Fruit fly (Drosophila melanogaster) whole organism, embryonic: ENCODE measurements around the gene CG5808.

Source experiments
- Ada2b ChIP-seq: fragments of 200-800 bp; sonication (Bioruptor generic); IDR thresholded peaks from 2 replicates; pipeline ENCODE4 v1.3.6; 2022; ENCODE audit warnings: missing biosample characterization, missing genetic modification characterization
- Atf6 ChIP-seq: fragments of 200-800 bp; sonication (Bioruptor generic); IDR thresholded peaks from 2 replicates; pipeline ENCODE4 v1.3.6; 2022; ENCODE audit warnings: missing biosample characterization, missing genetic modification characterization
- CG10462 ChIP-seq: fragments of 200-800 bp; sonication (Bioruptor generic); optimal IDR thresholded peaks from 2 replicates; lab custom pipeline; 2016; ENCODE audit warnings: missing biosample characterization, missing genetic modification characterization
- CG10543 ChIP-seq: fragments of 200-800 bp; sonication (Bioruptor generic); optimal IDR thresholded peaks from 3 replicates; lab custom pipeline; 2017; ENCODE audit warnings: missing biosample characterization, mild to moderate bottlenecking, missing genetic modification characterization, moderate library complexity
- CG11085 ChIP-seq: fragments of 200-800 bp; sonication (Bioruptor generic); IDR thresholded peaks from 2 replicates; pipeline ENCODE4 v1.3.6; 2022; ENCODE audit warnings: missing biosample characterization, missing genetic modification characterization
- CG11695 ChIP-seq: fragments of 200-800 bp; sonication (Bioruptor generic); IDR thresholded peaks from 3 replicates; pipeline ENCODE4 v1.3.6; 2022; ENCODE audit warnings: missing biosample characterization, missing genetic modification characterization
- CG13424 ChIP-seq: fragments of 200-800 bp; sonication (Bioruptor generic); optimal IDR thresholded peaks from 2 replicates; lab custom pipeline; 2019; ENCODE audit warnings: missing biosample characterization, mild to moderate bottlenecking, missing genetic modification characterization, moderate library complexity
- CG13894 ChIP-seq: fragments of 200-800 bp; sonication (Bioruptor generic); optimal IDR thresholded peaks from 3 replicates; lab custom pipeline; 2018; ENCODE audit warnings: missing biosample characterization, mild to moderate bottlenecking, missing genetic modification characterization, moderate library complexity
- CG14441 ChIP-seq: fragments of 200-800 bp; sonication (Bioruptor generic); IDR thresholded peaks from 2 replicates; pipeline ENCODE4 v1.3.6; 2022; ENCODE audit warnings: missing biosample characterization, missing genetic modification characterization
- CG16863 ChIP-seq: fragments of 200-800 bp; sonication (Bioruptor generic); optimal IDR thresholded peaks from 3 replicates; lab custom pipeline; 2016; ENCODE audit warnings: missing biosample characterization, missing genetic modification characterization
- CG17568 ChIP-seq: fragments of 200-800 bp; sonication (Bioruptor generic); optimal IDR thresholded peaks from 2 replicates; lab custom pipeline; 2018; ENCODE audit warnings: missing biosample characterization, mild to moderate bottlenecking, missing genetic modification characterization, moderate library complexity
- CG2712 ChIP-seq: fragments of 200-800 bp; optimal IDR thresholded peaks from 3 replicates; lab custom pipeline; 2019; ENCODE audit warnings: missing biosample characterization, mild to moderate bottlenecking, missing genetic modification characterization, moderate library complexity
- CG3407 ChIP-seq: fragments of 200-800 bp; sonication (Bioruptor generic); optimal IDR thresholded peaks from 2 replicates; lab custom pipeline; 2018; ENCODE audit warnings: missing biosample characterization, mild to moderate bottlenecking, missing genetic modification characterization
- CG4360 ChIP-seq: fragments of 200-800 bp; sonication (Bioruptor generic); IDR thresholded peaks from 2 replicates; pipeline ENCODE4 v1.3.6; 2022; ENCODE audit warnings: missing biosample characterization, missing genetic modification characterization
- CG4854 ChIP-seq: fragments of 200-800 bp; sonication (Bioruptor generic); optimal IDR thresholded peaks from 2 replicates; lab custom pipeline; 2016; ENCODE audit warnings: missing biosample characterization, missing genetic modification characterization, inconsistent platforms
- CG5245 ChIP-seq: fragments of 200-800 bp; sonication (Bioruptor generic); optimal IDR thresholded peaks from 3 replicates; lab custom pipeline; 2016; ENCODE audit warnings: missing biosample characterization, missing genetic modification characterization
- CG8478 ChIP-seq: fragments of >200 bp; optimal IDR thresholded peaks from 2 replicates; lab custom pipeline; 2018
- D19B ChIP-seq: fragments of 200-800 bp; sonication (Bioruptor generic); optimal IDR thresholded peaks from 2 replicates; lab custom pipeline; 2017; ENCODE audit warnings: missing biosample characterization, mild to moderate bottlenecking, missing genetic modification characterization
- Dbx ChIP-seq: fragments of 200-800 bp; sonication (Bioruptor generic); IDR thresholded peaks from 3 replicates; pipeline ENCODE4 v1.3.6; 2022; ENCODE audit warnings: missing biosample characterization, missing genetic modification characterization
- Dp ChIP-seq: fragments of 200-800 bp; sonication (Bioruptor generic); optimal IDR thresholded peaks from 2 replicates; lab custom pipeline; 2018; ENCODE audit warnings: missing biosample characterization, mild to moderate bottlenecking, missing genetic modification characterization, moderate library complexity
- E2f1 ChIP-seq: fragments of 200-800 bp; sonication (Bioruptor generic); IDR thresholded peaks from 2 replicates; pipeline ENCODE4 v1.3.6; 2022; ENCODE audit warnings: missing biosample characterization, missing genetic modification characterization
- E2f2 ChIP-seq: fragments of 200-800 bp; sonication (Bioruptor generic); IDR thresholded peaks from 2 replicates; pipeline ENCODE4 v1.3.6; 2022; ENCODE audit warnings: missing biosample characterization, missing genetic modification characterization
- Hr78 ChIP-seq, 2 experiments: fragments of 200-800 bp in 1 of 2; fragments of >200 bp in 1 of 2; sonication (Bioruptor generic) in 1 of 2; optimal IDR thresholded peaks; 2 replicates each; lab custom pipeline; 2017 to 2019; ENCODE audit warnings: missing biosample characterization in 2 of 2, missing genetic modification characterization in 2 of 2, mild to moderate bottlenecking in 1 of 2, moderate library complexity in 1 of 2
- Lim3 ChIP-seq: fragments of 200-800 bp; sonication (Bioruptor generic); IDR thresholded peaks from 2 replicates; pipeline ENCODE4 v1.3.6; 2022; ENCODE audit warnings: missing biosample characterization, missing genetic modification characterization
- Med ChIP-seq: fragments of 200-800 bp; sonication (Bioruptor generic); peaks from one replicate; lab custom pipeline; 2016; ENCODE audit warnings: missing biosample characterization, missing genetic modification characterization, mild to moderate bottlenecking, inconsistent platforms, moderate library complexity
- Meics ChIP-seq: fragments of 200-800 bp; sonication (Bioruptor generic); optimal IDR thresholded peaks from 2 replicates; lab custom pipeline; 2017; ENCODE audit warnings: missing biosample characterization, mild to moderate bottlenecking, missing genetic modification characterization
- Ptx1 ChIP-seq: fragments of 200-800 bp; sonication (Bioruptor generic); IDR thresholded peaks from 2 replicates; pipeline ENCODE4 v1.3.6; 2022; ENCODE audit warnings: missing biosample characterization, missing genetic modification characterization
- Ravus ChIP-seq: fragments of 200-800 bp; sonication (Bioruptor generic); IDR thresholded peaks from 2 replicates; pipeline ENCODE4 v1.3.6; 2022; ENCODE audit warnings: missing biosample characterization, missing genetic modification characterization
- Rfx ChIP-seq: fragments of 200-800 bp; sonication (Bioruptor generic); IDR thresholded peaks from 2 replicates; pipeline ENCODE4 v1.3.6; 2022; ENCODE audit warnings: missing biosample characterization, missing genetic modification characterization
- TFAM ChIP-seq: fragments of 200-800 bp; sonication (Bioruptor generic); optimal IDR thresholded peaks from 2 replicates; lab custom pipeline; 2017; ENCODE audit warnings: missing biosample characterization, missing genetic modification characterization, inconsistent platforms
- Trl ChIP-seq, 3 experiments: fragments of >200 bp in 2 of 3; fragments of 200-800 bp in 1 of 3; sonication (Bioruptor generic) in 1 of 3; optimal IDR thresholded peaks; 2 replicates in 1 of 3; 3 replicates in 2 of 3; lab custom pipeline; 2016 to 2017; ENCODE audit warnings: missing biosample characterization in 1 of 3, missing genetic modification characterization in 1 of 3
- amos ChIP-seq: fragments of 200-800 bp; sonication (Bioruptor generic); IDR thresholded peaks from 2 replicates; pipeline ENCODE4 v1.3.6; 2022; ENCODE audit warnings: missing biosample characterization, missing genetic modification characterization; ENCODE audit not compliant: partially characterized antibody
- ap ChIP-seq: fragments of 200-800 bp; sonication (Bioruptor generic); IDR thresholded peaks from 2 replicates; pipeline ENCODE4 v1.3.6; 2022; ENCODE audit warnings: missing biosample characterization, missing genetic modification characterization
- br ChIP-seq: fragments of >200 bp; optimal IDR thresholded peaks from 2 replicates; lab custom pipeline; 2017
- crp ChIP-seq, 2 experiments: fragments of 200-800 bp; sonication (Bioruptor generic); optimal IDR thresholded peaks; 2 replicates in 1 of 2; 3 replicates in 1 of 2; lab custom pipeline; 2017; ENCODE audit warnings: missing biosample characterization in 2 of 2, missing genetic modification characterization in 2 of 2, mild to moderate bottlenecking in 1 of 2, moderate library complexity in 1 of 2
- dmrt11E ChIP-seq: fragments of 200-800 bp; sonication (Bioruptor generic); optimal IDR thresholded peaks from 3 replicates; lab custom pipeline; 2018; ENCODE audit warnings: missing biosample characterization, mild to moderate bottlenecking, missing genetic modification characterization, moderate library complexity
- fru ChIP-seq: fragments of >200 bp; optimal IDR thresholded peaks from 2 replicates; lab custom pipeline; 2017
- grau ChIP-seq: fragments of 200-800 bp; optimal IDR thresholded peaks from 3 replicates; lab custom pipeline; 2019; ENCODE audit warnings: missing biosample characterization, mild to moderate bottlenecking, missing genetic modification characterization, moderate library complexity
- gt ChIP-seq: fragments of 200-800 bp; sonication (Bioruptor generic); IDR thresholded peaks from 2 replicates; pipeline ENCODE4 v1.3.6; 2022; ENCODE audit warnings: missing biosample characterization, missing genetic modification characterization
- ham ChIP-seq: fragments of 200-800 bp; sonication (Bioruptor generic); IDR thresholded peaks from 2 replicates; pipeline ENCODE4 v1.3.6; 2022; ENCODE audit warnings: missing biosample characterization, missing genetic modification characterization
- maf-S ChIP-seq: fragments of 200-800 bp; sonication (Bioruptor generic); optimal IDR thresholded peaks from 2 replicates; lab custom pipeline; 2016; ENCODE audit warnings: missing biosample characterization, missing genetic modification characterization
- pfk ChIP-seq: fragments of 200-800 bp; sonication (Bioruptor generic); optimal IDR thresholded peaks from 2 replicates; lab custom pipeline; 2018; ENCODE audit warnings: missing biosample characterization, mild to moderate bottlenecking, missing genetic modification characterization, moderate library complexity
- phol ChIP-seq: fragments of 200-800 bp; sonication (Bioruptor generic); optimal IDR thresholded peaks from 3 replicates; lab custom pipeline; 2018; ENCODE audit warnings: missing biosample characterization, mild to moderate bottlenecking, missing genetic modification characterization, moderate library complexity
- pzg ChIP-seq: fragments of 200-800 bp; sonication (Bioruptor generic); optimal IDR thresholded peaks from 3 replicates; lab custom pipeline; 2018; ENCODE audit warnings: missing biosample characterization, mild to moderate bottlenecking, missing genetic modification characterization, moderate library complexity
- ranshi ChIP-seq: fragments of 200-800 bp; sonication (Bioruptor generic); IDR thresholded peaks from 2 replicates; pipeline ENCODE4 v1.3.6; 2022; ENCODE audit warnings: missing biosample characterization, missing genetic modification characterization
- rib ChIP-seq: fragments of 200-800 bp; sonication (Bioruptor generic); IDR thresholded peaks from 2 replicates; pipeline ENCODE4 v1.3.6; 2022; ENCODE audit warnings: missing biosample characterization, missing genetic modification characterization
- schlank ChIP-seq: fragments of 200-800 bp; sonication (Bioruptor generic); optimal IDR thresholded peaks from 2 replicates; lab custom pipeline; 2018; ENCODE audit warnings: missing biosample characterization, mild to moderate bottlenecking, missing genetic modification characterization
- slbo ChIP-seq: fragments of 200-800 bp; sonication (Bioruptor generic); IDR thresholded peaks from 2 replicates; pipeline ENCODE4 v1.3.6; 2022; ENCODE audit warnings: missing biosample characterization, missing genetic modification characterization
- sob ChIP-seq: fragments of 200-800 bp; sonication (Bioruptor generic); IDR thresholded peaks from 2 replicates; pipeline ENCODE4 v1.3.6; 2022; ENCODE audit warnings: missing biosample characterization, missing genetic modification characterization
- usp ChIP-seq: fragments of >200 bp; optimal IDR thresholded peaks from 2 replicates; lab custom pipeline; 2017; ENCODE audit warnings: missing biosample characterization, missing genetic modification characterization
- zen ChIP-seq: fragments of 200-800 bp; sonication (Bioruptor generic); optimal IDR thresholded peaks from 3 replicates; lab custom pipeline; 2018; ENCODE audit warnings: missing biosample characterization, mild to moderate bottlenecking, missing genetic modification characterization, moderate library complexity

CG5808 gene

DNA sequence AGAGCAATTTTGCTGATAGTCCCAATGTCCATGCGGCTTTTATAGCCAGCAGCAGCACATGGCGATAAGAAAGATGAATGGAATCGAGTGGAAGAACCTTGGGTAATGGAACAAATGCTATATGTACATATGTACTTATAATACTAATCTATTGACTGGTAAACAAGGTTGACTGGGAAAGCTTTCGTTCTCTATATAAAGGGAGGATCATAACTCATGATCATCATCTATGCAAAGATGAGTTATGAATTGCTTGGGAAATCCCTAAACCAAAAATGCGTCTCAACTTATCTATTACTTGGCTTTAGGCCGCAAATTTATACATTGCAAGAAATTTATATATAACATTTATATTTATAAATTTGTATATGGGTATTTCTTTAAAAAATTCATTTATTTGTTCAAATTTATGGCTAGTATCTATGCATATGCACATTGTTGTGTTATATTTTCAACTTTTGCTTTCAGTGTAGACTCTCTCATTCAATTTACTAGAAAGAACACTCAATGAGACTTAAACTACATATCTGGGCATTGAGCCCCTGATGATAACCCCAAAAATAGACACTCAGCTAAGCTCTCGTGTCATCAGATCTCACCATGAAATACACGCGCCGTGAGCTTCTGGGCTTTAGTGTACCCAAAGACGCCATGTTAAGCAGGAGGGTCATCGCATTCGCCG lies 48.1 kb upstream of the CG5808 start, which contains the start of the genes Srg1 and Elal (continued):
- no peak for TF ChIP-seq CG3407 (GFP tag; lab: Kevin White, UChicago)
- TF ChIP-seq CG11695 (GFP tag; lab: Robert Waterston, UW) = peak; percentile 33; the same call in 1 of the 3 replicates
- no peak for TF ChIP-seq gt (GFP tag; lab: Robert Waterston, UW)
- TF ChIP-seq usp (GFP tag; lab: Kevin White, UChicago) = no peak
- TF ChIP-seq CG17568 = no peak
- TF ChIP-seq TFAM (GFP tag; lab: Kevin White, UChicago) = no peak
- no peak for TF ChIP-seq CG10462
- no peak for TF ChIP-seq schlank (tag; lab: Kevin White, UChicago)
- peak; percentile 63 for TF ChIP-seq Med (GFP tag; lab: Kevin White, UChicago)
- no peak for TF ChIP-seq ap (GFP tag; lab: Robert Waterston, UW)
- peak; percentile 15 for TF ChIP-seq phol
- peak; percentile 40 for TF ChIP-seq CG2712 (tag; lab: Kevin White, UChicago)
- no peak for TF ChIP-seq D19B (GFP tag; lab: Kevin White, UChicago)
- TF ChIP-seq CG8478 (lab: Kevin White, UChicago) = no peak
- TF ChIP-seq CG13424 (tag; lab: Kevin White, UChicago) = peak; percentile 10
- TF ChIP-seq sob (GFP tag; lab: Robert Waterston, UW) = peak; percentile 56; the same call in 1 of the 2 replicates
- TF ChIP-seq Rfx (GFP tag; lab: Robert Waterston, UW) = peak; percentile 44; the same call in 1 of the 2 replicates
- peak; percentile 46 for TF ChIP-seq Meics (GFP tag; lab: Kevin White, UChicago)
- TF ChIP-seq CG4854 (GFP tag; lab: Kevin White, UChicago) = no peak
- no peak for TF ChIP-seq crp (GFP tag; optimal IDR thresholded peaks at IDR 0.05; lab: Kevin White, UChicago)
- TF ChIP-seq pzg = no peak
- no peak for TF ChIP-seq ham (GFP tag; lab: Robert Waterston, UW)
- TF ChIP-seq grau (tag; lab: Kevin White, UChicago) = peak; percentile 59
- 0 out of 2 replicates have a peak, but pooled peaks have one; percentile 5 for TF ChIP-seq CG14441 (GFP tag; lab: Robert Waterston, UW)
- TF ChIP-seq Trl (optimal IDR thresholded peaks at IDR 0.05; lab: Kevin White, UChicago) = no peak
- TF ChIP-seq Trl (GFP tag; optimal IDR thresholded peaks at IDR 0.05; lab: Kevin White, UChicago) = no peak
- peak; percentile 7 for TF ChIP-seq dmrt11E (tag; lab: Kevin White, UChicago)
- TF ChIP-seq pfk = peak; percentile 30
- TF ChIP-seq zen = peak; percentile 25
- no peak for TF ChIP-seq Ada2b (GFP tag; lab: Robert Waterston, UW)
- TF ChIP-seq Atf6 (GFP tag; lab: Robert Waterston, UW) = peak; percentile 11; the same call in 1 of the 2 replicates
- 0 out of 2 replicates have a peak, but pooled peaks have one; percentile 17 for TF ChIP-seq E2f1 (GFP tag; lab: Robert Waterston, UW)
- TF ChIP-seq CG10543 (GFP tag; lab: Kevin White, UChicago) = no peak
- 0 out of 2 replicates have a peak, but pooled peaks have one; percentile 39 for TF ChIP-seq ranshi (GFP tag; lab: Robert Waterston, UW)
- no peak for TF ChIP-seq CG16863 (GFP tag; lab: Kevin White, UChicago)
- TF ChIP-seq Ravus (GFP tag; lab: Robert Waterston, UW) = no peak
- no peak for TF ChIP-seq CG11085 (GFP tag; lab: Robert Waterston, UW)
- TF ChIP-seq fru = no peak
- TF ChIP-seq rib (GFP tag; lab: Robert Waterston, UW) = no peak
- peak; percentile 68; the same call in 1 of the 2 replicates for TF ChIP-seq slbo (GFP tag; lab: Robert Waterston, UW)
- TF ChIP-seq CG4360 (GFP tag; lab: Robert Waterston, UW) = no peak
- TF ChIP-seq CG13894 (tag; lab: Kevin White, UChicago) = no peak
- TF ChIP-seq Ptx1 (GFP tag; lab: Robert Waterston, UW) = no peak
- peak; percentile 28; the same call in 1 of the 2 replicates for TF ChIP-seq E2f2 (GFP tag; lab: Robert Waterston, UW)
- TF ChIP-seq amos = no peak
- TF ChIP-seq Dbx (GFP tag; lab: Robert Waterston, UW) = 0 out of 3 replicates have a peak, but pooled peaks have one; percentile 19
- TF ChIP-seq Dp (GFP tag; lab: Kevin White, UChicago) = no peak
- TF ChIP-seq CG5245 (GFP tag; lab: Kevin White, UChicago) = no peak
- no peak for TF ChIP-seq Lim3
- TF ChIP-seq maf-S (GFP tag; lab: Kevin White, UChicago) = no peak
- TF ChIP-seq Hr78 (GFP tag; optimal IDR thresholded peaks at IDR 0.05; lab: Kevin White, UChicago) = no peak
- no peak for TF ChIP-seq br (lab: Kevin White, UChicago)
